Worm (Caenorhabditis elegans) whole organism, L2 larva: Measurements from ENCODE around the gene kbp-3.
A peak's percentile ranks its signal among the peaks of the same experiment; 100 is the strongest.

Experiments used
- C34F6.9 ChIP-seq: fragments of 150-350 bp; optimal IDR thresholded peaks from 2 replicates; lab custom pipeline; 2014; ENCODE audit warnings: missing biosample characterization, missing genetic modification characterization
- F13H6.1 ChIP-seq: sonication (generic microtip); optimal IDR thresholded peaks from 2 replicates; lab custom pipeline; 2016; ENCODE audit warnings: missing genetic modification characterization, missing compliant biosample characterization
- R02D3.7 ChIP-seq: fragments of 150-350 bp; optimal IDR thresholded peaks from 2 replicates; lab custom pipeline; 2014; ENCODE audit warnings: missing biosample characterization, missing genetic modification characterization
- Y55F3AM.14 ChIP-seq: fragments of 200-800 bp; sonication (Bioruptor generic); optimal IDR thresholded peaks from 2 replicates; lab custom pipeline; 2018; ENCODE audit warnings: mild to moderate bottlenecking, missing genetic modification characterization, missing compliant biosample characterization
- ZK546.5 ChIP-seq: sonication (generic microtip); optimal IDR thresholded peaks from 2 replicates; lab custom pipeline; 2017; ENCODE audit warnings: missing biosample characterization, missing genetic modification characterization
- alr-1 ChIP-seq: fragments of 150-350 bp; optimal IDR thresholded peaks from 2 replicates; lab custom pipeline; 2014; ENCODE audit warnings: missing biosample characterization, missing genetic modification characterization
- ama-1 ChIP-seq: fragments of 150-350 bp; optimal IDR thresholded peaks from 2 replicates; lab custom pipeline; 2018; ENCODE audit warnings: inconsistent platforms
- blmp-1 ChIP-seq: sonication (generic microtip); optimal IDR thresholded peaks from 2 replicates; lab custom pipeline; 2017; ENCODE audit warnings: missing genetic modification characterization, mild to moderate bottlenecking, missing compliant biosample characterization, antibody characterized with exemption, moderate library complexity; ENCODE audit not compliant: insufficient read depth
- ceh-16 ChIP-seq: fragments of 150-350 bp; optimal IDR thresholded peaks from 2 replicates; lab custom pipeline; 2014; ENCODE audit warnings: missing biosample characterization, missing genetic modification characterization
- ceh-82 ChIP-seq: fragments of 150-350 bp; optimal IDR thresholded peaks from 2 replicates; lab custom pipeline; 2014; ENCODE audit warnings: missing biosample characterization, missing genetic modification characterization
- crh-2 ChIP-seq: sonication (generic microtip); optimal IDR thresholded peaks from 2 replicates; lab custom pipeline; 2017; ENCODE audit warnings: missing biosample characterization, missing genetic modification characterization
- dmd-4 ChIP-seq: sonication (generic microtip); optimal IDR thresholded peaks from 2 replicates; lab custom pipeline; 2017; ENCODE audit warnings: missing biosample characterization, missing genetic modification characterization
- egl-27 ChIP-seq: sonication (generic microtip); optimal IDR thresholded peaks from 3 replicates; lab custom pipeline; 2017; ENCODE audit warnings: missing biosample characterization, missing genetic modification reagents, missing genetic modification characterization
- elt-1 ChIP-seq: fragments of 150-350 bp; optimal IDR thresholded peaks from 2 replicates; lab custom pipeline; 2014; ENCODE audit warnings: missing biosample characterization, missing genetic modification characterization
- elt-3 ChIP-seq: sonication (generic microtip); optimal IDR thresholded peaks from 2 replicates; lab custom pipeline; 2017; ENCODE audit warnings: missing biosample characterization, missing genetic modification characterization
- fos-1 ChIP-seq: fragments of 150-350 bp; optimal IDR thresholded peaks from 2 replicates; lab custom pipeline; 2014; ENCODE audit warnings: missing biosample characterization, missing genetic modification characterization
- gmeb-1 ChIP-seq: fragments of 150-350 bp; optimal IDR thresholded peaks from 2 replicates; lab custom pipeline; 2014; ENCODE audit warnings: missing biosample characterization, missing genetic modification characterization
- lin-11 ChIP-seq: fragments of 150-350 bp; sonication (generic microtip); optimal IDR thresholded peaks from 2 replicates; lab custom pipeline; 2014; ENCODE audit warnings: missing biosample characterization, missing genetic modification characterization, inconsistent platforms, mixed read lengths
- lin-13 ChIP-seq: fragments of 150-350 bp; optimal IDR thresholded peaks from 2 replicates; lab custom pipeline; 2014; ENCODE audit warnings: missing biosample characterization, missing genetic modification reagents, missing genetic modification characterization
- lin-39 ChIP-seq: fragments of 150-350 bp; optimal IDR thresholded peaks from 2 replicates; lab custom pipeline; 2014; ENCODE audit warnings: missing biosample characterization, missing genetic modification reagents, missing genetic modification characterization
- lsy-2 ChIP-seq, 2 experiments: fragments of 150-350 bp in 1 of 2; sonication (generic microtip) in 1 of 2; optimal IDR thresholded peaks; 2 replicates each; lab custom pipeline; 2014 to 2017; ENCODE audit warnings: missing biosample characterization in 2 of 2, missing genetic modification characterization in 2 of 2
- mab-5 ChIP-seq: fragments of 150-350 bp; optimal IDR thresholded peaks from 2 replicates; lab custom pipeline; 2014; ENCODE audit warnings: missing biosample characterization, missing genetic modification characterization
- mbf-1 ChIP-seq: sonication (generic microtip); optimal IDR thresholded peaks from 2 replicates; lab custom pipeline; 2017; ENCODE audit warnings: missing biosample characterization, missing genetic modification characterization
- mdl-1 ChIP-seq, 2 experiments: fragments of 150-350 bp in 1 of 2; sonication (generic microtip) in 1 of 2; optimal IDR thresholded peaks; 2 replicates each; lab custom pipeline; 2017; ENCODE audit warnings: missing biosample characterization in 2 of 2, missing genetic modification characterization in 2 of 2
- nhr-10 ChIP-seq: sonication (generic microtip); optimal IDR thresholded peaks from 2 replicates; lab custom pipeline; 2017; ENCODE audit warnings: missing biosample characterization, missing genetic modification characterization
- nhr-11 ChIP-seq: fragments of 150-350 bp; optimal IDR thresholded peaks from 2 replicates; lab custom pipeline; 2014; ENCODE audit warnings: missing biosample characterization, missing genetic modification characterization
- nhr-129 ChIP-seq: fragments of 150-350 bp; optimal IDR thresholded peaks from 2 replicates; lab custom pipeline; 2014; ENCODE audit warnings: missing biosample characterization, missing genetic modification characterization
- nhr-21 ChIP-seq: fragments of 150-350 bp; optimal IDR thresholded peaks from 2 replicates; lab custom pipeline; 2014; ENCODE audit warnings: missing biosample characterization, missing genetic modification characterization
- nhr-23 ChIP-seq: fragments of 150-350 bp; optimal IDR thresholded peaks from 2 replicates; lab custom pipeline; 2014; ENCODE audit warnings: missing biosample characterization, missing genetic modification reagents, missing genetic modification characterization
- nhr-237 ChIP-seq: fragments of 150-350 bp; optimal IDR thresholded peaks from 2 replicates; lab custom pipeline; 2014; ENCODE audit warnings: missing biosample characterization, missing genetic modification characterization
- nhr-25 ChIP-seq: fragments of 150-350 bp; sonication (generic microtip); optimal IDR thresholded peaks from 3 replicates; lab custom pipeline; 2014; ENCODE audit warnings: missing biosample characterization, missing genetic modification characterization
- nhr-6 ChIP-seq: fragments of 150-350 bp; optimal IDR thresholded peaks from 2 replicates; lab custom pipeline; 2014; ENCODE audit warnings: missing biosample characterization, missing genetic modification characterization
- nhr-77 ChIP-seq: fragments of 150-350 bp; optimal IDR thresholded peaks from 2 replicates; lab custom pipeline; 2014; ENCODE audit warnings: missing biosample characterization, missing genetic modification characterization
- peb-1 ChIP-seq: fragments of 150-350 bp; optimal IDR thresholded peaks from 2 replicates; lab custom pipeline; 2014; ENCODE audit warnings: missing biosample characterization, missing genetic modification characterization
- sem-4 ChIP-seq: fragments of 150-350 bp; optimal IDR thresholded peaks from 2 replicates; lab custom pipeline; 2014; ENCODE audit warnings: missing biosample characterization, missing genetic modification reagents, missing genetic modification characterization
- skn-1 ChIP-seq: sonication (generic microtip); optimal IDR thresholded peaks from 2 replicates; lab custom pipeline; 2017; ENCODE audit warnings: missing biosample characterization, missing genetic modification characterization
- sma-3 ChIP-seq: sonication (generic microtip); optimal IDR thresholded peaks from 2 replicates; lab custom pipeline; 2016; ENCODE audit warnings: missing genetic modification reagents, missing genetic modification characterization, missing compliant biosample characterization
- sma-9 ChIP-seq, 2 experiments: fragments of 150-350 bp in 1 of 2; sonication (generic microtip) in 1 of 2; optimal IDR thresholded peaks; 2 replicates each; lab custom pipeline; 2014 to 2016; ENCODE audit warnings: missing genetic modification characterization in 2 of 2, mild to moderate bottlenecking in 1 of 2, missing biosample characterization in 1 of 2, missing compliant biosample characterization in 1 of 2, missing genetic modification reagents in 1 of 2, moderate library complexity in 1 of 2
- snpc-4 ChIP-seq: fragments of 150-350 bp; optimal IDR thresholded peaks from 2 replicates; lab custom pipeline; 2014; ENCODE audit warnings: missing biosample characterization, missing genetic modification characterization
- unc-39 ChIP-seq: fragments of 150-350 bp; optimal IDR thresholded peaks from 2 replicates; lab custom pipeline; 2014; ENCODE audit warnings: missing biosample characterization, missing genetic modification characterization
- unc-55 ChIP-seq: fragments of 150-350 bp; sonication (generic microtip); optimal IDR thresholded peaks from 3 replicates; lab custom pipeline; 2014; ENCODE audit warnings: missing biosample characterization, missing genetic modification reagents, missing genetic modification characterization
- unc-62 ChIP-seq: fragments of 150-350 bp; optimal IDR thresholded peaks from 2 replicates; lab custom pipeline; 2014; ENCODE audit warnings: missing biosample characterization, missing genetic modification reagents, missing genetic modification characterization
- zag-1 ChIP-seq: fragments of 150-350 bp; optimal IDR thresholded peaks from 2 replicates; lab custom pipeline; 2014; ENCODE audit warnings: missing biosample characterization, missing genetic modification characterization
- ztf-1 ChIP-seq: fragments of 200-800 bp; sonication (Bioruptor generic); conservative IDR thresholded peaks from 2 replicates; pipeline ENCODE4 v1.3.6; 2022; ENCODE audit warnings: missing genetic modification characterization, missing compliant biosample characterization
- ztf-11 ChIP-seq: sonication (generic microtip); optimal IDR thresholded peaks from 2 replicates; lab custom pipeline; 2017; ENCODE audit warnings: missing biosample characterization, missing genetic modification characterization
- ztf-4 ChIP-seq: fragments of 150-350 bp; optimal IDR thresholded peaks from 2 replicates; lab custom pipeline; 2014; ENCODE audit warnings: missing biosample characterization, missing genetic modification characterization

The kbp-3 gene

DNA sequence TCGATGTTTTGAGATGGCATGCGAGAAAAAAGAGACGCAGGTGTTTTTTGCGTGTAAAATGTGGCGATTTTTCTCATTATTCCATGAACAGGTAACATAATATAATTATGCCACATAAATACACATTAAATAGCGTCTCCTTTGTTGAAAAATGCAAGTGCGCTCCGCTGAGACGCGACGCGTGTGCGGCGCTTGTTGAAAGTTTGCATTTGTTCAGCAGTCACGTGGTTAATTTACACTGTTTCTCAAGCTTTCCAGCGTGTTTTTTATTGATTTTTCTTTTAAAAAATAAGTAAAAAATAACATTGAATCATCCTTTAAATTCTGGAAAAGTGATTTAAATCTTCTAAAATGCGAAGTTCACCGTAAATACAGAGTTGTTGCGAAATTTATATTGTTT lies 9.7 kb upstream of the kbp-3 start (continued):
- TF ChIP-seq nhr-23: no peak
- peak; percentile 70 for TF ChIP-seq ama-1
- TF ChIP-seq, all 48 proteins: peak for 22

ce11 chrII:14393766-14394165 lies 3.9 kb upstream of the kbp-3 start:
- no peak for TF ChIP-seq sem-4 (tag; lab: Kevin White, UChicago)
- TF ChIP-seq Y55F3AM.14 (GFP tag; lab: Kevin White, UChicago): no peak
- no peak for TF ChIP-seq sma-9 (GFP tag; optimal IDR thresholded peaks at IDR 0.05; lab: Kevin White, UChicago)
- no peak for TF ChIP-seq sma-9 (tag; optimal IDR thresholded peaks at IDR 0.05; lab: Kevin White, UChicago)
- TF ChIP-seq blmp-1 (tag; lab: Kevin White, UChicago): no peak
- no peak for TF ChIP-seq nhr-11
- no peak for TF ChIP-seq nhr-23
- no peak for TF ChIP-seq lin-13 (GFP tag; lab: Kevin White, UChicago)
- no peak for TF ChIP-seq lin-11 (tag; lab: Kevin White, UChicago)
- TF ChIP-seq ama-1: no peak
- TF ChIP-seq nhr-237 (tag; lab: Kevin White, UChicago): no peak
- no peak for TF ChIP-seq fos-1 (tag; lab: Kevin White, UChicago)
- no peak for TF ChIP-seq ztf-11 (tag; lab: Kevin White, UChicago)
- no peak for TF ChIP-seq C34F6.9 (tag; lab: Kevin White, UChicago)
- no peak for TF ChIP-seq elt-1 (tag; lab: Kevin White, UChicago)
- no peak for TF ChIP-seq nhr-25
- TF ChIP-seq lin-39: no peak
- no peak for TF ChIP-seq skn-1 (tag; lab: Kevin White, UChicago)
- no peak for TF ChIP-seq nhr-6 (tag; lab: Kevin White, UChicago)

DNA sequence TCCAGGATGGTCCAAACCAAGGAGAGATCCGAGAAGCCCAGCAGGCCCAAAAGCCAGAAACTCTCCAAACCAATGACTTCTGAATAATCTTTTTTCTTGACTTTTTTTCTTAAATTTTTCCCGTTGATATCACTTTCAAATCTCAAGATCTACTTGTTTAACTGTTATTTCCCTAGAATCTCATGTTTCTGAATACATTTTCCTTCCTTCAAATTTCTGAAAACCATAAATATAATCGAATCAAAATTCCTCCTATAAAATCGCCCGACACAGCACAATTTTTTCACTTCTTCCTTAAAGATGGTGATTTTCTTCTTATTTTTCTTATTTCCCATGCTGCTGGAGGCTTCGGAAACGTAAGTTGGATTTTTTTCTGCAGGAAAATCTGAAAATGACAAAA lies 1.7 kb downstream of the kbp-3 start, which contains the start of gene F26H11.8:
Gene F26H11.8, plus strand, starts transcription at position 301 of the 400 bp plus-strand sequence.
- TF ChIP-seq mdl-1 (tag; optimal IDR thresholded peaks at IDR 0.05; lab: Kevin White, UChicago): no peak

DNA sequence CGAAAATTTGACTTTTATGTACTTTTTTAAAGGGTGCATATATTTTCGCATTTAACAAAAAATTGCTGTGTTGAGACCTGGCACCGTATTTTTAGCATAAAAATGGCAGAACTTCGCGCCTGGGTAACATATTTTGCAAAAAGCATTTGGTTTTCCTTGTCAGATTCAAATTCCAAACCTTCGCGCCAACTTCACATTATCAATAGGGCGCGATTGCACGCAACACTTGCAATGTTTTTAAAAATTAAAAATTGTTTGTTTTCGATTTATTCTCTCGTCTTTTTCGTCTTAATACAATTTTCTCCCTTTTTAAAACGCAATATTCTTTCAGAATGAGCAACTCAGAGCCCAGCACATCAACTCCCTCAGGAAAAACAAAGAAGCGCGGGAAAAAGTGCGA lies 6.2 kb downstream of the kbp-3 start, which contains the start of gene mes-2:
Gene mes-2, plus strand, starts transcription at position 330 of the 400 bp plus-strand sequence.
- peak; percentile 38 for TF ChIP-seq R02D3.7 (tag; lab: Kevin White, UChicago)
- TF ChIP-seq elt-3: no peak
- no peak for TF ChIP-seq peb-1 (tag; lab: Kevin White, UChicago)
- TF ChIP-seq lsy-2 (tag; optimal IDR thresholded peaks at IDR 0.05; lab: Kevin White, UChicago): peak; percentile 82 to 92
- TF ChIP-seq ztf-4: peak; percentile 27
- TF ChIP-seq egl-27 (tag; lab: Kevin White, UChicago): no peak
- TF ChIP-seq elt-1 (tag; lab: Kevin White, UChicago): no peak
- peak; percentile 16 for TF ChIP-seq fos-1 (tag; lab: Kevin White, UChicago)
- peak; percentile 76 for TF ChIP-seq sma-3 (GFP tag; lab: Kevin White, UChicago)
- TF ChIP-seq nhr-11: no peak
- peak; percentile 79 for TF ChIP-seq lin-13 (GFP tag; lab: Kevin White, UChicago)
- no peak for TF ChIP-seq unc-39 (tag; lab: Kevin White, UChicago)
- peak; percentile 95 for TF ChIP-seq unc-55 (GFP tag; lab: Kevin White, UChicago)
- no peak for TF ChIP-seq ceh-16 (tag; lab: Kevin White, UChicago)
- no peak for TF ChIP-seq unc-62 (GFP tag; lab: Kevin White, UChicago)
- TF ChIP-seq nhr-237 (tag; lab: Kevin White, UChicago): no peak
- peak; percentile 70 for TF ChIP-seq nhr-21 (tag; lab: Kevin White, UChicago)
- TF ChIP-seq gmeb-1 (tag; lab: Kevin White, UChicago): peak; percentile 99
- TF ChIP-seq F13H6.1 (tag; lab: Kevin White, UChicago): peak; percentile 63
- no peak for TF ChIP-seq mbf-1 (tag; lab: Kevin White, UChicago)
- peak; percentile 86 for TF ChIP-seq C34F6.9 (tag; lab: Kevin White, UChicago)
- TF ChIP-seq sem-4 (tag; lab: Kevin White, UChicago): peak; percentile 19
- peak; percentile 25 for TF ChIP-seq ZK546.5 (tag; lab: Kevin White, UChicago)
- TF ChIP-seq ceh-82 (tag; lab: Kevin White, UChicago): peak; percentile 27
- peak; percentile 78 for TF ChIP-seq mab-5 (tag; lab: Kevin White, UChicago)
- TF ChIP-seq sma-9 (GFP tag; optimal IDR thresholded peaks at IDR 0.05; lab: Kevin White, UChicago): no peak
- TF ChIP-seq sma-9 (tag; optimal IDR thresholded peaks at IDR 0.05; lab: Kevin White, UChicago): no peak
- TF ChIP-seq nhr-77 (tag; lab: Kevin White, UChicago): no peak
- TF ChIP-seq nhr-129 (tag; lab: Kevin White, UChicago): peak; percentile 74
- TF ChIP-seq snpc-4: peak; percentile 72
- TF ChIP-seq nhr-23: no peak
- no peak for TF ChIP-seq zag-1 (tag; lab: Kevin White, UChicago)
- TF ChIP-seq nhr-6 (tag; lab: Kevin White, UChicago): peak; percentile 55
- TF ChIP-seq Y55F3AM.14 (GFP tag; lab: Kevin White, UChicago): no peak
- TF ChIP-seq mdl-1 (tag; optimal IDR thresholded peaks at IDR 0.05; lab: Kevin White, UChicago): no peak
- TF ChIP-seq ztf-1 (GFP tag; lab: Robert Waterston, UW): no peak
- no peak for TF ChIP-seq lin-11 (tag; lab: Kevin White, UChicago)
- TF ChIP-seq crh-2 (tag; lab: Kevin White, UChicago): peak; percentile 87
- TF ChIP-seq skn-1 (tag; lab: Kevin White, UChicago): no peak
- TF ChIP-seq alr-1 (tag; lab: Kevin White, UChicago): no peak
- peak; percentile 72 for TF ChIP-seq nhr-25
- TF ChIP-seq nhr-10 (tag; lab: Kevin White, UChicago): peak; percentile 57
- TF ChIP-seq dmd-4 (tag; lab: Kevin White, UChicago): no peak
